Worm (Caenorhabditis elegans): Measurements from ENCODE around the gene Y39A1A.16.

DNA sequence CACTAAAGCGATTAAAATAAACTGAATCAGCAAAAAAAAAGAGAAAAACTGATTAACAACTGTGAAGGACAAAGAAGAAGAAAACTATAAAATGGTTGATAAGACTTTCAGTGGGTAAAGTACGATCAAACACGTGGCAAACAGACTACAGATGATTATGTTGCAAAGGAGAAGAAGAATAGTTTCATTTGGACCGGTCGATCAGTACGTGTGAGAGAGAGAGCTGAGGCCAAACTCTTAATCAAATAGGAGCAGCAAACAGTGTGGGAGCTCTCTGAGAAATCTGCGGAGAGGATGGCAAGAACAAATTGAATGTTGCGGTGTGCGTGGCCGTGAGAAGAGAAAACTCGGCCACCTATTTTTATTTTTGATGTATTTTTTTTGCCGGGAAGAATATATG lies 40.0 kb downstream of the Y39A1A.16 start:
- TF ChIP-seq med-1 (GFP tag; optimal IDR thresholded peaks at IDR 0.05; ENCODE audit: insufficient read depth) (no peak), cog-1 (tag; optimal IDR thresholded peaks at IDR 0.05) (no peak), tab-1 (GFP tag; IDR thresholded peaks at IDR 0.05) (no peak), ztf-23 (GFP tag; IDR thresholded peaks at IDR 0.05) (no peak)

All from whole organism, midembryonic.